Worm (Caenorhabditis elegans) whole organism, dauer: ENCODE results near the gene cpr-6.

ENCODE experiments used
- unc-62 ChIP-seq: sonication (generic microtip); optimal IDR thresholded peaks from 2 replicates; lab custom pipeline; 2017; ENCODE audit warnings: missing biosample characterization, missing genetic modification reagents, missing genetic modification characterization

The cpr-6 gene

ce11 chrX:6653173-6653572, 46.2 kb downstream of the cpr-6 start:
- no peak for TF ChIP-seq unc-62 (GFP tag; lab: Kevin White, UChicago)

ce11 chrX:6654139-6654538, 47.1 kb downstream of the cpr-6 start:
- no peak for TF ChIP-seq unc-62 (GFP tag; lab: Kevin White, UChicago)

- no peak for TF ChIP-seq unc-62 (GFP tag; lab: Kevin White, UChicago)
Measured at ce11 chrX:6655163-6655562, 48.2 kb downstream of the cpr-6 start, which contains the start of gene nhr-173. TSS of gene nhr-173 (plus strand) at chrX:6655528.

- no peak for TF ChIP-seq unc-62 (GFP tag; lab: Kevin White, UChicago)
Measured at ce11 chrX:6656251-6656650, 49.2 kb downstream of the cpr-6 start.

- no peak for TF ChIP-seq unc-62 (GFP tag; lab: Kevin White, UChicago)
Measured at ce11 chrX:6656770-6657169, 49.8 kb downstream of the cpr-6 start.
